Worm (Caenorhabditis elegans) whole organism, young adult: ENCODE results near the gene kdp-1.

Source experiments
- B0261.1 ChIP-seq: sonication (generic microtip); optimal IDR thresholded peaks from 2 replicates; lab custom pipeline; 2016; ENCODE audit warnings: mild to moderate bottlenecking, missing genetic modification characterization, moderate library complexity, missing compliant biosample characterization
- C06A6.2 ChIP-seq: fragments of 200-800 bp; sonication (Bioruptor generic); conservative IDR thresholded peaks from 2 replicates; pipeline ENCODE4 v1.3.6; 2022; ENCODE audit warnings: missing genetic modification characterization, missing compliant biosample characterization
- D2030.7 ChIP-seq: fragments of 200-800 bp; sonication (Bioruptor generic); IDR thresholded peaks from 2 replicates; pipeline ENCODE4 v1.3.6; 2022; ENCODE audit warnings: missing genetic modification reagents, missing genetic modification characterization, missing compliant biosample characterization
- F23B12.7 ChIP-seq: sonication (generic microtip); optimal IDR thresholded peaks from 2 replicates; lab custom pipeline; 2017; ENCODE audit warnings: missing genetic modification characterization, mild to moderate bottlenecking, missing compliant biosample characterization, antibody characterized with exemption, moderate library complexity; ENCODE audit not compliant: insufficient read depth
- F39B2.1 ChIP-seq: fragments of 200-800 bp; sonication (Bioruptor generic); IDR thresholded peaks from 2 replicates; pipeline ENCODE4 v1.3.6; 2022; ENCODE audit warnings: missing genetic modification reagents, missing genetic modification characterization, missing compliant biosample characterization
- F49E8.2 ChIP-seq: sonication (generic microtip); optimal IDR thresholded peaks from 3 replicates; lab custom pipeline; 2017; ENCODE audit warnings: missing genetic modification characterization, mild to moderate bottlenecking, missing compliant biosample characterization, antibody characterized with exemption, moderate library complexity; ENCODE audit not compliant: insufficient read depth
- F57A8.1 ChIP-seq: fragments of 200-800 bp; sonication (Bioruptor generic); optimal IDR thresholded peaks from 2 replicates; lab custom pipeline; 2018; ENCODE audit warnings: mild to moderate bottlenecking, missing genetic modification characterization, moderate library complexity, missing compliant biosample characterization
- Y53G8AR.9 ChIP-seq: fragments of 200-800 bp; sonication (Bioruptor generic); conservative IDR thresholded peaks from 2 replicates; pipeline ENCODE4 v1.3.6; 2022; ENCODE audit warnings: missing genetic modification reagents, missing genetic modification characterization, missing compliant biosample characterization
- Y56A3A.18 ChIP-seq: fragments of 200-800 bp; sonication (Bioruptor generic); IDR thresholded peaks from 2 replicates; pipeline ENCODE4 v1.3.6; 2022; ENCODE audit warnings: missing genetic modification reagents, missing genetic modification characterization, missing compliant biosample characterization
- Y67H2A.10 ChIP-seq: fragments of 200-800 bp; sonication (Bioruptor generic); conservative IDR thresholded peaks from 2 replicates; pipeline ENCODE4 v1.3.6; 2022; ENCODE audit warnings: missing genetic modification reagents, missing genetic modification characterization, missing compliant biosample characterization
- Y79H2A.3 ChIP-seq: fragments of 200-800 bp; sonication (Bioruptor generic); conservative IDR thresholded peaks from 2 replicates; pipeline ENCODE4 v1.3.6; 2022; ENCODE audit warnings: missing genetic modification reagents, missing genetic modification characterization, missing compliant biosample characterization
- ZK185.1 ChIP-seq: sonication (generic microtip); optimal IDR thresholded peaks from 2 replicates; lab custom pipeline; 2016; ENCODE audit warnings: mild to moderate bottlenecking, missing genetic modification characterization, missing compliant biosample characterization; ENCODE audit not compliant: poor library complexity, severe bottlenecking
- aptf-3 ChIP-seq: fragments of 200-800 bp; sonication (Bioruptor generic); IDR thresholded peaks from 2 replicates; pipeline ENCODE4 v1.3.6; 2022; ENCODE audit warnings: missing genetic modification characterization, missing compliant biosample characterization
- atf-7 ChIP-seq: sonication (generic microtip); optimal IDR thresholded peaks from 2 replicates; lab custom pipeline; 2017; ENCODE audit warnings: mild to moderate bottlenecking, missing genetic modification characterization, missing compliant biosample characterization
- attf-3 ChIP-seq: fragments of 200-800 bp; sonication (Bioruptor generic); conservative IDR thresholded peaks from 2 replicates; pipeline ENCODE4 v1.3.6; 2022; ENCODE audit warnings: missing genetic modification reagents, missing genetic modification characterization, missing compliant biosample characterization
- attf-6 ChIP-seq: fragments of 200-800 bp; sonication (Bioruptor generic); IDR thresholded peaks from 2 replicates; pipeline ENCODE4 v1.3.6; 2022; ENCODE audit warnings: missing genetic modification reagents, missing genetic modification characterization, missing compliant biosample characterization
- bed-2 ChIP-seq: fragments of 200-800 bp; sonication (Bioruptor generic); IDR thresholded peaks from 2 replicates; pipeline ENCODE4 v1.3.6; 2022; ENCODE audit warnings: missing genetic modification reagents, missing genetic modification characterization, missing compliant biosample characterization
- ccch-3 ChIP-seq: fragments of 200-800 bp; sonication (Bioruptor generic); optimal IDR thresholded peaks from 2 replicates; lab custom pipeline; 2018; ENCODE audit warnings: mild to moderate bottlenecking, missing genetic modification characterization, missing compliant biosample characterization
- cebp-1 ChIP-seq, 2 experiments: fragments of 200-800 bp in 1 of 2; sonication (Bioruptor generic) in 1 of 2; sonication (generic microtip) in 1 of 2; IDR thresholded peaks in 1 of 2; optimal IDR thresholded peaks in 1 of 2; 2 replicates each; pipeline versions ENCODE4 v1.3.6 to Lab custom; 2017 to 2022; ENCODE audit warnings: missing compliant biosample characterization in 2 of 2, missing genetic modification characterization in 2 of 2, mild to moderate bottlenecking in 1 of 2, missing genetic modification reagents in 1 of 2, moderate library complexity in 1 of 2
- cebp-2 ChIP-seq: fragments of 200-800 bp; sonication (Bioruptor generic); IDR thresholded peaks from 2 replicates; pipeline ENCODE4 v1.3.6; 2022; ENCODE audit warnings: missing genetic modification characterization, missing compliant biosample characterization
- ceh-91 ChIP-seq: fragments of 200-800 bp; sonication (Bioruptor generic); IDR thresholded peaks from 2 replicates; pipeline ENCODE4 v1.3.6; 2022; ENCODE audit warnings: missing genetic modification reagents, missing genetic modification characterization, missing compliant biosample characterization
- chd-7 ChIP-seq: sonication (generic microtip); optimal IDR thresholded peaks from 2 replicates; lab custom pipeline; 2016; ENCODE audit warnings: mild to moderate bottlenecking, missing genetic modification characterization, moderate library complexity, missing compliant biosample characterization
- dpl-1 ChIP-seq: fragments of 150-350 bp; optimal IDR thresholded peaks from 2 replicates; lab custom pipeline; 2014; ENCODE audit warnings: missing biosample characterization, missing genetic modification reagents, missing genetic modification characterization
- ekl-4 ChIP-seq: fragments of 200-800 bp; sonication (Bioruptor generic); IDR thresholded peaks from 2 replicates; pipeline ENCODE4 v1.3.6; 2022; ENCODE audit warnings: missing genetic modification reagents, missing genetic modification characterization, missing compliant biosample characterization
- gei-17 ChIP-seq: fragments of 200-800 bp; sonication (Bioruptor generic); optimal IDR thresholded peaks from 2 replicates; lab custom pipeline; 2018; ENCODE audit warnings: mild to moderate bottlenecking, missing genetic modification characterization, missing compliant biosample characterization
- lag-1 ChIP-seq: fragments of 200-800 bp; sonication (Bioruptor generic); IDR thresholded peaks from 2 replicates; pipeline ENCODE4 v1.3.6; 2022; ENCODE audit warnings: missing genetic modification reagents, missing genetic modification characterization, missing compliant biosample characterization
- let-607 ChIP-seq, 2 experiments: fragments of 200-800 bp in 1 of 2; sonication (Bioruptor generic) in 1 of 2; sonication (generic microtip) in 1 of 2; optimal IDR thresholded peaks; 2 replicates each; lab custom pipeline; 2016 to 2018; ENCODE audit warnings: mild to moderate bottlenecking in 2 of 2, missing compliant biosample characterization in 2 of 2, missing genetic modification characterization in 2 of 2, moderate library complexity in 2 of 2, missing genotype in 1 of 2
- lin-26 ChIP-seq: fragments of 200-800 bp; sonication (Bioruptor generic); IDR thresholded peaks from 2 replicates; pipeline ENCODE4 v1.3.6; 2022; ENCODE audit warnings: missing genetic modification reagents, missing genetic modification characterization, missing compliant biosample characterization
- lin-40 ChIP-seq: sonication (generic microtip); optimal IDR thresholded peaks from 2 replicates; lab custom pipeline; 2016; ENCODE audit warnings: missing genetic modification characterization, mild to moderate bottlenecking, missing compliant biosample characterization, missing genotype, missing genetic modification reagents
- lin-54 ChIP-seq: fragments of 200-800 bp; sonication (Bioruptor generic); optimal IDR thresholded peaks from 2 replicates; lab custom pipeline; 2018; ENCODE audit warnings: mild to moderate bottlenecking, missing genetic modification characterization, missing compliant biosample characterization
- lsl-1 ChIP-seq: fragments of 200-800 bp; sonication (Bioruptor generic); optimal IDR thresholded peaks from 2 replicates; lab custom pipeline; 2018; ENCODE audit warnings: mild to moderate bottlenecking, missing genetic modification characterization, moderate library complexity, missing compliant biosample characterization
- mes-4 ChIP-seq: sonication (generic microtip); optimal IDR thresholded peaks from 2 replicates; lab custom pipeline; 2016; ENCODE audit warnings: missing genotype, missing genetic modification characterization, missing compliant biosample characterization
- mxl-1 ChIP-seq: sonication (generic microtip); optimal IDR thresholded peaks from 2 replicates; lab custom pipeline; 2016; ENCODE audit warnings: missing genetic modification characterization, missing compliant biosample characterization
- nhr-120 ChIP-seq: fragments of 200-800 bp; sonication (Bioruptor generic); IDR thresholded peaks from 2 replicates; pipeline ENCODE4 v1.3.6; 2022; ENCODE audit warnings: missing genetic modification characterization, missing compliant biosample characterization
- nhr-27 ChIP-seq: fragments of 200-800 bp; sonication (Bioruptor generic); optimal IDR thresholded peaks from 2 replicates; lab custom pipeline; 2018; ENCODE audit warnings: mild to moderate bottlenecking, missing genetic modification characterization, moderate library complexity, missing compliant biosample characterization
- nhr-80 ChIP-seq: sonication (generic microtip); optimal IDR thresholded peaks from 2 replicates; lab custom pipeline; 2016; ENCODE audit warnings: missing genetic modification characterization, missing compliant biosample characterization
- pbrm-1 ChIP-seq: fragments of 200-800 bp; sonication (Bioruptor generic); IDR thresholded peaks from 2 replicates; pipeline ENCODE4 v1.3.6; 2022; ENCODE audit warnings: missing genetic modification reagents, missing genetic modification characterization, missing compliant biosample characterization
- rpc-1 ChIP-seq, 2 experiments: fragments of 150-350 bp in 1 of 2; sonication (generic microtip) in 1 of 2; optimal IDR thresholded peaks; 2 replicates each; lab custom pipeline; 2014 to 2018; ENCODE audit warnings: missing biosample characterization in 1 of 2, missing genetic modification characterization in 1 of 2, missing genetic modification reagents in 1 of 2, missing genotype in 1 of 2
- sdz-38 ChIP-seq: sonication (generic microtip); optimal IDR thresholded peaks from 2 replicates; lab custom pipeline; 2016; ENCODE audit warnings: missing genotype, missing genetic modification characterization, missing compliant biosample characterization
- snpc-3.4 ChIP-seq: sonication (generic microtip); optimal IDR thresholded peaks from 2 replicates; lab custom pipeline; 2017; ENCODE audit warnings: missing genetic modification characterization, mild to moderate bottlenecking, missing compliant biosample characterization, antibody characterized with exemption, moderate library complexity, missing genotype, missing genetic modification reagents
- snpc-4 ChIP-seq, 5 experiments: fragments of 150-350 bp in 1 of 5; sonication (generic microtip) in 4 of 5; optimal IDR thresholded peaks; 2 replicates each; lab custom pipeline; 2014 to 2018; ENCODE audit warnings: missing genetic modification characterization in 5 of 5, missing biosample characterization in 3 of 5, antibody characterized with exemption in 2 of 5, mild to moderate bottlenecking in 2 of 5, missing compliant biosample characterization in 2 of 5, missing genotype in 2 of 5, moderate library complexity in 2 of 5, missing genetic modification reagents in 1 of 5
- somi-1 ChIP-seq: fragments of 200-800 bp; sonication (Bioruptor generic); optimal IDR thresholded peaks from 2 replicates; lab custom pipeline; 2018; ENCODE audit warnings: mild to moderate bottlenecking, missing genetic modification characterization, missing compliant biosample characterization
- tbx-9 ChIP-seq: sonication (generic microtip); optimal IDR thresholded peaks from 2 replicates; lab custom pipeline; 2016; ENCODE audit warnings: borderline replicate concordance, missing genetic modification characterization, inconsistent platforms, missing compliant biosample characterization
- unc-130 ChIP-seq: sonication (generic microtip); optimal IDR thresholded peaks from 2 replicates; lab custom pipeline; 2016; ENCODE audit warnings: missing genetic modification reagents, missing genetic modification characterization, missing compliant biosample characterization
- unc-62 ChIP-seq: fragments of 150-350 bp; optimal IDR thresholded peaks from 2 replicates; lab custom pipeline; 2014; ENCODE audit warnings: missing biosample characterization, missing genetic modification reagents, missing genetic modification characterization
- xnd-1 ChIP-seq: sonication (generic microtip); optimal IDR thresholded peaks from 2 replicates; lab custom pipeline; 2016; ENCODE audit warnings: missing genotype, missing genetic modification reagents, missing genetic modification characterization, missing compliant biosample characterization
- ztf-26 ChIP-seq: sonication (generic microtip); optimal IDR thresholded peaks from 2 replicates; lab custom pipeline; 2017; ENCODE audit warnings: missing genetic modification characterization, missing compliant biosample characterization

kdp-1 gene

DNA sequence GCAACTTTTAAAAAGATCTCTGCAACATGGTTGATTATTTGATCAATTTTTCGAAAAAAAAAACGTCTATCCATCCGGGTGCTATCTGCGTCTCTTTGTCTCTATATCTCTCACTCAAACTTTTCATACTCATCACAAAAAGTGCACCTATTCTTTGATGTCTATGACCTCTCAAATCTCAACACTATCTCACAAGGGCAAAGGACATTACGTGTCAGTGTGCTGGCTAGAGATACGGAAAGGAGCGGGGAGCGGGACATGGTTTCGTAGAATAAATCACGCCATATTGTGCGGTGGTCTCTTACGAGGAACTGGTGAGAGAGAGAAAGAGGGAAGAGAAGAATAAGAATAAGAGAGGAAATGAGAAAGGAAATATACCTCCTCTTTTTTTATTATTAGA is 22.4 kb downstream of the kdp-1 start (continued):
- TF ChIP-seq ekl-4 (GFP tag; lab: Robert Waterston, UW) (no peak), sdz-38 (tag; lab: Kevin White, UChicago) (no peak), C06A6.2 (GFP tag; lab: Robert Waterston, UW) (peak; percentile 54), B0261.1 (tag; lab: Kevin White, UChicago) (no peak), attf-6 (GFP tag; lab: Robert Waterston, UW) (no peak), ZK185.1 (tag; lab: Kevin White, UChicago) (peak; percentile 29), F49E8.2 (tag; lab: Kevin White, UChicago) (no peak), lsl-1 (GFP tag; lab: Kevin White, UChicago) (no peak), unc-62 (no peak), ccch-3 (GFP tag; lab: Kevin White, UChicago) (no peak), cebp-1 (GFP tag; IDR thresholded peaks at IDR 0.05; lab: Robert Waterston, UW) (no peak), cebp-1 (tag; optimal IDR thresholded peaks at IDR 0.05; lab: Kevin White, UChicago) (peak; percentile 71), snpc-4 (GFP tag; optimal IDR thresholded peaks at IDR 0.05; lab: Kevin White, UChicago) (no peak), snpc-4 (tag; optimal IDR thresholded peaks at IDR 0.05; lab: Kevin White, UChicago) (peak in 3 of 4 experiments; percentile 31 to 51 (median 42)), nhr-120 (GFP tag; lab: Robert Waterston, UW) (no peak), aptf-3 (GFP tag; lab: Robert Waterston, UW) (no peak), F57A8.1 (GFP tag; lab: Kevin White, UChicago) (no peak), pbrm-1 (no peak), mes-4 (no peak), D2030.7 (GFP tag; lab: Robert Waterston, UW) (no peak), cebp-2 (GFP tag; lab: Robert Waterston, UW) (no peak), attf-3 (no peak), ceh-91 (GFP tag; lab: Robert Waterston, UW) (no peak), Y79H2A.3 (GFP tag; lab: Robert Waterston, UW) (no peak), unc-130 (no peak), atf-7 (tag; lab: Kevin White, UChicago) (peak; percentile 72), mxl-1 (tag; lab: Kevin White, UChicago) (no peak), nhr-80 (tag; lab: Kevin White, UChicago) (peak; percentile 92), lin-40 (tag; lab: Kevin White, UChicago) (peak; percentile 81), lag-1 (GFP tag; lab: Robert Waterston, UW) (no peak), lin-54 (GFP tag; lab: Kevin White, UChicago) (peak; percentile 43), somi-1 (GFP tag; lab: Kevin White, UChicago) (peak; percentile 41), snpc-3.4 (tag; lab: Kevin White, UChicago) (peak; percentile 26), F23B12.7 (no peak), nhr-27 (tag; lab: Kevin White, UChicago) (no peak), bed-2 (no peak), Y56A3A.18 (GFP tag; lab: Robert Waterston, UW) (peak; percentile 52; the same call in 1 of the 2 replicates), let-607 (tag; optimal IDR thresholded peaks at IDR 0.05; lab: Kevin White, UChicago) (peak; percentile 28 to 68), xnd-1 (no peak), dpl-1 (GFP tag; lab: Kevin White, UChicago) (no peak), Y67H2A.10 (GFP tag; lab: Robert Waterston, UW) (no peak), F39B2.1 (GFP tag; lab: Robert Waterston, UW) (no peak), chd-7 (tag; lab: Kevin White, UChicago) (peak; percentile 72), rpc-1 (optimal IDR thresholded peaks at IDR 0.05; lab: Kevin White, UChicago) (no peak), rpc-1 (tag; optimal IDR thresholded peaks at IDR 0.05; lab: Kevin White, UChicago) (no peak), tbx-9 (tag; lab: Kevin White, UChicago) (no peak), ztf-26 (tag; lab: Kevin White, UChicago) (peak; percentile 51), lin-26 (peak; percentile 44; the same call in 1 of the 2 replicates), gei-17 (GFP tag; lab: Kevin White, UChicago) (peak; percentile 24), Y53G8AR.9 (GFP tag; lab: Robert Waterston, UW) (peak; percentile 60; the same call in 1 of the 2 replicates)
